Worm (Caenorhabditis elegans) whole organism, young adult: Measurements from ENCODE around the gene ugt-60.

Experiments
- B0019.2 ChIP-seq: fragments of 200-800 bp; sonication (Bioruptor generic); conservative IDR thresholded peaks from 2 replicates; pipeline ENCODE4 v1.3.6; 2022; ENCODE audit warnings: missing genetic modification reagents, missing genetic modification characterization, missing compliant biosample characterization
- C06A6.2 ChIP-seq: fragments of 200-800 bp; sonication (Bioruptor generic); conservative IDR thresholded peaks from 2 replicates; pipeline ENCODE4 v1.3.6; 2022; ENCODE audit warnings: missing genetic modification characterization, missing compliant biosample characterization
- F23B12.7 ChIP-seq: sonication (generic microtip); optimal IDR thresholded peaks from 2 replicates; lab custom pipeline; 2017; ENCODE audit warnings: missing genetic modification characterization, mild to moderate bottlenecking, missing compliant biosample characterization, antibody characterized with exemption, moderate library complexity; ENCODE audit not compliant: insufficient read depth
- F55B11.4 ChIP-seq: sonication (generic microtip); optimal IDR thresholded peaks from 2 replicates; lab custom pipeline; 2016; ENCODE audit warnings: missing compliant biosample characterization, missing genetic modification characterization, borderline replicate concordance; ENCODE audit not compliant: insufficient read depth
- F57C9.4 ChIP-seq: sonication (generic microtip); optimal IDR thresholded peaks from 2 replicates; lab custom pipeline; 2017; ENCODE audit warnings: mild to moderate bottlenecking, missing genetic modification characterization, missing compliant biosample characterization
- K12H6.12 ChIP-seq: fragments of 200-800 bp; sonication (Bioruptor generic); optimal IDR thresholded peaks from 2 replicates; lab custom pipeline; 2018; ENCODE audit warnings: mild to moderate bottlenecking, missing genetic modification characterization, missing compliant biosample characterization
- Y53G8AR.9 ChIP-seq: fragments of 200-800 bp; sonication (Bioruptor generic); conservative IDR thresholded peaks from 2 replicates; pipeline ENCODE4 v1.3.6; 2022; ENCODE audit warnings: missing genetic modification reagents, missing genetic modification characterization, missing compliant biosample characterization
- Y67H2A.10 ChIP-seq: fragments of 200-800 bp; sonication (Bioruptor generic); conservative IDR thresholded peaks from 2 replicates; pipeline ENCODE4 v1.3.6; 2022; ENCODE audit warnings: missing genetic modification reagents, missing genetic modification characterization, missing compliant biosample characterization
- ZK185.1 ChIP-seq: sonication (generic microtip); optimal IDR thresholded peaks from 2 replicates; lab custom pipeline; 2016; ENCODE audit warnings: mild to moderate bottlenecking, missing genetic modification characterization, missing compliant biosample characterization; ENCODE audit not compliant: poor library complexity, severe bottlenecking
- attf-5 ChIP-seq: fragments of 200-800 bp; sonication (Bioruptor generic); optimal IDR thresholded peaks from 2 replicates; lab custom pipeline; 2018; ENCODE audit warnings: mild to moderate bottlenecking, missing genetic modification characterization, missing compliant biosample characterization
- attf-6 ChIP-seq: fragments of 200-800 bp; sonication (Bioruptor generic); IDR thresholded peaks from 2 replicates; pipeline ENCODE4 v1.3.6; 2022; ENCODE audit warnings: missing genetic modification reagents, missing genetic modification characterization, missing compliant biosample characterization
- cebp-2 ChIP-seq: fragments of 200-800 bp; sonication (Bioruptor generic); IDR thresholded peaks from 2 replicates; pipeline ENCODE4 v1.3.6; 2022; ENCODE audit warnings: missing genetic modification characterization, missing compliant biosample characterization
- ceh-58 ChIP-seq: fragments of 200-800 bp; sonication (Bioruptor generic); IDR thresholded peaks from 2 replicates; pipeline ENCODE4 v1.3.6; 2022; ENCODE audit warnings: missing genetic modification characterization, missing compliant biosample characterization
- ceh-79 ChIP-seq: sonication (generic microtip); optimal IDR thresholded peaks from 2 replicates; lab custom pipeline; 2017; ENCODE audit warnings: mild to moderate bottlenecking, missing genetic modification characterization, missing compliant biosample characterization
- fkh-3 ChIP-seq: sonication (generic microtip); optimal IDR thresholded peaks from 2 replicates; lab custom pipeline; 2016; ENCODE audit warnings: mild to moderate bottlenecking, missing genetic modification characterization, missing compliant biosample characterization
- him-1 ChIP-seq: sonication (generic microtip); optimal IDR thresholded peaks from 2 replicates; lab custom pipeline; 2016; ENCODE audit warnings: missing genotype, missing genetic modification reagents, missing genetic modification characterization, missing compliant biosample characterization
- let-526 ChIP-seq: fragments of 200-800 bp; sonication (Bioruptor generic); IDR thresholded peaks from 2 replicates; pipeline ENCODE4 v1.3.6; 2022; ENCODE audit warnings: missing genetic modification reagents, missing genetic modification characterization, missing compliant biosample characterization
- madf-3 ChIP-seq: fragments of 200-800 bp; sonication (Bioruptor generic); IDR thresholded peaks from 2 replicates; pipeline ENCODE4 v1.3.6; 2022; ENCODE audit warnings: missing genetic modification reagents, missing genetic modification characterization, missing compliant biosample characterization
- nfya-1 ChIP-seq: sonication (generic microtip); optimal IDR thresholded peaks from 2 replicates; lab custom pipeline; 2017; ENCODE audit warnings: antibody characterized with exemption, missing compliant biosample characterization, missing genetic modification characterization, borderline replicate concordance; ENCODE audit not compliant: insufficient read depth
- nhr-27 ChIP-seq: fragments of 200-800 bp; sonication (Bioruptor generic); optimal IDR thresholded peaks from 2 replicates; lab custom pipeline; 2018; ENCODE audit warnings: mild to moderate bottlenecking, missing genetic modification characterization, moderate library complexity, missing compliant biosample characterization
- pha-4 ChIP-seq: fragments of 150-350 bp; sonication (generic microtip); optimal IDR thresholded peaks from 2 replicates; lab custom pipeline; 2014; ENCODE audit warnings: missing biosample characterization, missing genetic modification reagents, missing genetic modification characterization
- rcor-1 ChIP-seq: fragments of 200-800 bp; sonication (Bioruptor generic); IDR thresholded peaks from 2 replicates; pipeline ENCODE4 v1.3.6; 2022; ENCODE audit warnings: missing genetic modification reagents, missing genetic modification characterization, missing compliant biosample characterization
- rec-8 ChIP-seq, 2 experiments: sonication (generic microtip); optimal IDR thresholded peaks; 2 replicates each; lab custom pipeline; 2016; ENCODE audit warnings: mild to moderate bottlenecking in 2 of 2, missing genetic modification characterization in 2 of 2, missing genetic modification reagents in 2 of 2, missing genotype in 2 of 2, missing biosample characterization in 1 of 2, missing compliant biosample characterization in 1 of 2, moderate library complexity in 1 of 2
- sdz-38 ChIP-seq: sonication (generic microtip); optimal IDR thresholded peaks from 2 replicates; lab custom pipeline; 2016; ENCODE audit warnings: missing genotype, missing genetic modification characterization, missing compliant biosample characterization
- sea-2 ChIP-seq: fragments of 200-800 bp; sonication (Bioruptor generic); IDR thresholded peaks from 2 replicates; pipeline ENCODE4 v1.3.6; 2022; ENCODE audit warnings: missing genetic modification characterization, missing compliant biosample characterization
- snpc-1.1 ChIP-seq: sonication (generic microtip); optimal IDR thresholded peaks from 2 replicates; lab custom pipeline; 2017; ENCODE audit warnings: missing genetic modification characterization, mild to moderate bottlenecking, missing compliant biosample characterization, antibody characterized with exemption, moderate library complexity, missing genotype, missing genetic modification reagents; ENCODE audit not compliant: insufficient read depth
- tbp1 ChIP-seq: fragments of 200-800 bp; sonication (Bioruptor generic); optimal IDR thresholded peaks from 2 replicates; lab custom pipeline; 2018; ENCODE audit warnings: mild to moderate bottlenecking, missing genetic modification characterization, missing compliant biosample characterization
- unc-62 ChIP-seq: fragments of 150-350 bp; optimal IDR thresholded peaks from 2 replicates; lab custom pipeline; 2014; ENCODE audit warnings: missing biosample characterization, missing genetic modification reagents, missing genetic modification characterization
- zim-3 ChIP-seq: sonication (generic microtip); optimal IDR thresholded peaks from 2 replicates; lab custom pipeline; 2017; ENCODE audit warnings: mild to moderate bottlenecking, missing genetic modification characterization, moderate library complexity, missing compliant biosample characterization
- ztf-22 ChIP-seq: fragments of 200-800 bp; sonication (Bioruptor generic); optimal IDR thresholded peaks from 2 replicates; lab custom pipeline; 2018; ENCODE audit warnings: mild to moderate bottlenecking, missing genetic modification characterization, moderate library complexity, missing compliant biosample characterization

ugt-60 gene

ce11 chrIII:9664484-9665221 is 14.2 kb downstream of the ugt-60 start:
- TF ChIP-seq attf-5: no peak
- 0 out of 2 replicates have a peak, but pooled peaks have one; percentile 14 for TF ChIP-seq Y53G8AR.9
- TF ChIP-seq cebp-2 (GFP tag; lab: Robert Waterston, UW): no peak

- no peak for TF ChIP-seq let-526 (GFP tag; lab: Robert Waterston, UW)
- no peak for TF ChIP-seq attf-6 (GFP tag; lab: Robert Waterston, UW)
- TF ChIP-seq madf-3 (GFP tag; lab: Robert Waterston, UW): no peak
- no peak for TF ChIP-seq him-1 (tag; lab: Kevin White, UChicago)
- TF ChIP-seq ceh-79 (tag; lab: Kevin White, UChicago): no peak
- TF ChIP-seq snpc-1.1 (tag; lab: Kevin White, UChicago): no peak
- no peak for TF ChIP-seq Y67H2A.10
- no peak for TF ChIP-seq C06A6.2 (GFP tag; lab: Robert Waterston, UW)
- no peak for TF ChIP-seq ZK185.1
- TF ChIP-seq F57C9.4 (tag; lab: Kevin White, UChicago): no peak
- no peak for TF ChIP-seq pha-4
- no peak for TF ChIP-seq sea-2 (GFP tag; lab: Robert Waterston, UW)
- TF ChIP-seq zim-3: no peak
- TF ChIP-seq nfya-1 (tag; lab: Kevin White, UChicago): no peak
- TF ChIP-seq ztf-22 (GFP tag; lab: Kevin White, UChicago): no peak
- no peak for TF ChIP-seq ceh-58 (GFP tag; lab: Robert Waterston, UW)
Measured at ce11 chrIII:9663943-9664342, 14.9 kb downstream of the ugt-60 start.

- TF ChIP-seq K12H6.12 (tag; lab: Kevin White, UChicago) (peak; percentile 22), F55B11.4 (no peak), sea-2 (GFP tag; lab: Robert Waterston, UW) (no peak)
Measured at ce11 chrIII:9662266-9662959, 16.4 kb downstream of the ugt-60 start.

ce11 chrIII:9661119-9661518 is 17.7 kb downstream of the ugt-60 start:
- TF ChIP-seq fkh-3 (tag; lab: Kevin White, UChicago) (no peak), nhr-27 (tag; lab: Kevin White, UChicago) (no peak), F23B12.7 (tag; lab: Kevin White, UChicago) (no peak), unc-62 (GFP tag; lab: Kevin White, UChicago) (no peak)
- TF ChIP-seq, all 124 proteins: peak for 0

ce11 chrIII:9658569-9658968 is 20.3 kb downstream of the ugt-60 start:
- TF ChIP-seq tbp1 (GFP tag; lab: Kevin White, UChicago) (no peak), sdz-38 (no peak), cebp-2 (GFP tag; lab: Robert Waterston, UW) (no peak), rec-8 (tag; optimal IDR thresholded peaks at IDR 0.05; lab: Kevin White, UChicago) (no peak), zim-3 (no peak), C06A6.2 (GFP tag; lab: Robert Waterston, UW) (no peak), B0019.2 (GFP tag; lab: Robert Waterston, UW) (no peak), Y67H2A.10 (no peak), F57C9.4 (tag; lab: Kevin White, UChicago) (no peak), rcor-1 (GFP tag; lab: Robert Waterston, UW) (no peak)
